Fruit fly (Drosophila melanogaster) whole organism, embryonic: Measurements from ENCODE around the gene CG5445.
A peak's percentile ranks its signal among the peaks of the same experiment; 100 is the strongest.

Source experiments
- Asciz ChIP-seq: fragments of 200-800 bp; sonication (Bioruptor generic); optimal IDR thresholded peaks from 2 replicates; lab custom pipeline; 2017; ENCODE audit warnings: missing biosample characterization, mild to moderate bottlenecking, missing genetic modification characterization, missing genetic modification reagents
- B-H2 ChIP-seq: fragments of 200-800 bp; sonication (Bioruptor generic); optimal IDR thresholded peaks from 2 replicates; lab custom pipeline; 2018; ENCODE audit warnings: missing biosample characterization, mild to moderate bottlenecking, missing genetic modification characterization
- CG10209 ChIP-seq: fragments of 200-800 bp; sonication (Bioruptor generic); optimal IDR thresholded peaks from 3 replicates; lab custom pipeline; 2017; ENCODE audit warnings: missing biosample characterization, mild to moderate bottlenecking, missing genetic modification characterization, missing genetic modification reagents
- CG10431 ChIP-seq: fragments of 200-800 bp; sonication (Bioruptor generic); optimal IDR thresholded peaks from 3 replicates; lab custom pipeline; 2018; ENCODE audit warnings: missing biosample characterization, mild to moderate bottlenecking, missing genetic modification characterization
- CG12769 ChIP-seq: fragments of 200-800 bp; sonication (Bioruptor generic); optimal IDR thresholded peaks from 2 replicates; lab custom pipeline; 2019; ENCODE audit warnings: missing biosample characterization, mild to moderate bottlenecking, missing genetic modification characterization, moderate library complexity
- CG13123 ChIP-seq: fragments of 200-800 bp; sonication (Bioruptor generic); optimal IDR thresholded peaks from 2 replicates; lab custom pipeline; 2016; ENCODE audit warnings: missing biosample characterization, missing genetic modification characterization
- CG15514 ChIP-seq: fragments of 200-800 bp; sonication (Bioruptor generic); optimal IDR thresholded peaks from 3 replicates; lab custom pipeline; 2017; ENCODE audit warnings: missing biosample characterization, missing genetic modification characterization, mild to moderate bottlenecking, moderate library complexity, missing genetic modification reagents
- CG2678 ChIP-seq: fragments of 200-800 bp; sonication (Bioruptor generic); optimal IDR thresholded peaks from 3 replicates; lab custom pipeline; 2019; ENCODE audit warnings: missing biosample characterization, mild to moderate bottlenecking, missing genetic modification characterization, moderate library complexity
- CG32767 ChIP-seq: fragments of 200-800 bp; sonication (Bioruptor generic); IDR thresholded peaks from 2 replicates; pipeline ENCODE4 v1.3.6; 2022; ENCODE audit warnings: missing biosample characterization, missing genetic modification characterization
- CG42726 ChIP-seq: fragments of 200-800 bp; sonication (Bioruptor generic); IDR thresholded peaks from 2 replicates; pipeline ENCODE4 v1.3.6; 2022; ENCODE audit warnings: missing biosample characterization, missing genetic modification characterization; ENCODE audit not compliant: partially characterized antibody
- CG4404 ChIP-seq: fragments of 200-800 bp; sonication (Bioruptor generic); IDR thresholded peaks from 2 replicates; pipeline ENCODE4 v1.3.6; 2022; ENCODE audit warnings: missing biosample characterization, missing genetic modification characterization
- CG4617 ChIP-seq: fragments of 200-800 bp; sonication (Bioruptor generic); optimal IDR thresholded peaks from 3 replicates; lab custom pipeline; 2016; ENCODE audit warnings: missing biosample characterization, missing genetic modification characterization, borderline replicate concordance
- CG5953 ChIP-seq: fragments of 200-800 bp; sonication (Bioruptor generic); IDR thresholded peaks from 2 replicates; pipeline ENCODE4 v1.3.6; 2022; ENCODE audit warnings: missing biosample characterization, missing genetic modification characterization
- CG6689 ChIP-seq: fragments of 200-800 bp; sonication (Bioruptor generic); IDR thresholded peaks from 2 replicates; pipeline ENCODE4 v1.3.6; 2022; ENCODE audit warnings: missing biosample characterization, missing genetic modification characterization
- CG6813 ChIP-seq: fragments of 200-800 bp; sonication (Bioruptor generic); optimal IDR thresholded peaks from 2 replicates; lab custom pipeline; 2017; ENCODE audit warnings: missing biosample characterization, missing genetic modification characterization, mild to moderate bottlenecking, moderate library complexity, missing genetic modification reagents
- CG8388 ChIP-seq: fragments of 200-800 bp; sonication (Bioruptor generic); optimal IDR thresholded peaks from 2 replicates; lab custom pipeline; 2019; ENCODE audit warnings: missing biosample characterization, mild to moderate bottlenecking, missing genetic modification characterization, moderate library complexity
- CG8944 ChIP-seq: fragments of 200-800 bp; sonication (Bioruptor generic); optimal IDR thresholded peaks from 3 replicates; lab custom pipeline; 2016; ENCODE audit warnings: missing biosample characterization, missing genetic modification characterization
- CG9437 ChIP-seq: fragments of 200-800 bp; sonication (Bioruptor generic); optimal IDR thresholded peaks from 2 replicates; lab custom pipeline; 2018; ENCODE audit warnings: missing biosample characterization, mild to moderate bottlenecking, missing genetic modification characterization
- CoRest ChIP-seq: fragments of 200-800 bp; sonication (Bioruptor generic); optimal IDR thresholded peaks from 3 replicates; lab custom pipeline; 2018; ENCODE audit warnings: missing biosample characterization, mild to moderate bottlenecking, missing genetic modification characterization, moderate library complexity
- Drgx ChIP-seq: fragments of 200-800 bp; sonication (Bioruptor generic); IDR thresholded peaks from 2 replicates; pipeline ENCODE4 v1.3.6; 2022; ENCODE audit warnings: missing biosample characterization, missing genetic modification characterization
- Ets65A ChIP-seq: fragments of 200-800 bp; sonication (Bioruptor generic); peaks from one replicate; lab custom pipeline; 2016; ENCODE audit warnings: missing biosample characterization, missing genetic modification characterization
- HLH3B ChIP-seq: fragments of 200-800 bp; sonication (Bioruptor generic); IDR thresholded peaks from 2 replicates; pipeline ENCODE4 v1.3.6; 2022; ENCODE audit warnings: missing biosample characterization, missing genetic modification characterization
- Hr3 ChIP-seq: fragments of 200-800 bp; sonication (Bioruptor generic); optimal IDR thresholded peaks from 3 replicates; lab custom pipeline; 2016; ENCODE audit warnings: missing biosample characterization, missing genetic modification characterization
- Med ChIP-seq: fragments of 200-800 bp; sonication (Bioruptor generic); peaks from one replicate; lab custom pipeline; 2016; ENCODE audit warnings: missing biosample characterization, missing genetic modification characterization, mild to moderate bottlenecking, inconsistent platforms, moderate library complexity
- Mrtf ChIP-seq: fragments of 200-800 bp; sonication (Bioruptor generic); IDR thresholded peaks from 3 replicates; pipeline ENCODE4 v1.3.6; 2022; ENCODE audit warnings: missing biosample characterization, missing genetic modification characterization
- Rfx ChIP-seq: fragments of 200-800 bp; sonication (Bioruptor generic); IDR thresholded peaks from 2 replicates; pipeline ENCODE4 v1.3.6; 2022; ENCODE audit warnings: missing biosample characterization, missing genetic modification characterization
- Spps ChIP-seq: fragments of 200-800 bp; sonication (Bioruptor generic); optimal IDR thresholded peaks from 2 replicates; lab custom pipeline; 2018; ENCODE audit warnings: missing biosample characterization, mild to moderate bottlenecking, missing genetic modification characterization
- Xrp1 ChIP-seq: fragments of 200-800 bp; sonication (Bioruptor generic); IDR thresholded peaks from 2 replicates; pipeline ENCODE4 v1.3.6; 2022; ENCODE audit warnings: missing biosample characterization, missing genetic modification characterization
- ato ChIP-seq: fragments of 200-800 bp; sonication (Bioruptor generic); IDR thresholded peaks from 2 replicates; pipeline ENCODE4 v1.3.6; 2022; ENCODE audit warnings: missing biosample characterization, missing genetic modification characterization; ENCODE audit not compliant: partially characterized antibody
- chinmo ChIP-seq: fragments of 200-800 bp; sonication (Bioruptor generic); IDR thresholded peaks from 4 replicates; pipeline ENCODE4 v1.3.6; 2022; ENCODE audit warnings: missing biosample characterization, missing genetic modification characterization; ENCODE audit not compliant: partially characterized antibody
- ci ChIP-seq: fragments of 200-800 bp; sonication (Bioruptor generic); IDR thresholded peaks from 3 replicates; pipeline ENCODE4 v1.3.6; 2022; ENCODE audit warnings: missing biosample characterization, missing genetic modification characterization
- croc ChIP-seq: fragments of 200-800 bp; sonication (Bioruptor generic); conservative IDR thresholded peaks from 3 replicates; pipeline ENCODE4 v1.3.6; 2022; ENCODE audit warnings: missing biosample characterization, missing genetic modification characterization
- crol ChIP-seq: fragments of 200-800 bp; sonication (Bioruptor generic); IDR thresholded peaks from 2 replicates; pipeline ENCODE4 v1.3.6; 2022; ENCODE audit warnings: missing biosample characterization, missing genetic modification characterization
- fd3F ChIP-seq: fragments of 200-800 bp; sonication (Bioruptor generic); optimal IDR thresholded peaks from 2 replicates; lab custom pipeline; 2018; ENCODE audit warnings: missing biosample characterization, mild to moderate bottlenecking, missing genetic modification characterization, moderate library complexity
- gfzf ChIP-seq: fragments of 200-800 bp; sonication (Bioruptor generic); optimal IDR thresholded peaks from 2 replicates; lab custom pipeline; 2016; ENCODE audit warnings: missing biosample characterization, mild to moderate bottlenecking, missing genetic modification characterization, moderate library complexity
- hkb ChIP-seq, 2 experiments: fragments of 200-800 bp in 1 of 2; fragments of >200 bp in 1 of 2; sonication (Bioruptor generic) in 1 of 2; IDR thresholded peaks in 1 of 2; optimal IDR thresholded peaks in 1 of 2; 2 replicates each; pipeline versions ENCODE4 v1.3.6 to Lab custom; 2017 to 2022; ENCODE audit warnings: missing biosample characterization in 1 of 2, missing genetic modification characterization in 1 of 2
- kni ChIP-seq: fragments of 200-800 bp; sonication (Bioruptor generic); optimal IDR thresholded peaks from 3 replicates; lab custom pipeline; 2017; ENCODE audit warnings: mild to moderate bottlenecking, missing biosample characterization, missing genetic modification reagents, missing genetic modification characterization
- lab ChIP-seq: fragments of 200-800 bp; sonication (Bioruptor generic); optimal IDR thresholded peaks from 3 replicates; lab custom pipeline; 2017; ENCODE audit warnings: missing biosample characterization, missing genetic modification characterization, mild to moderate bottlenecking, moderate library complexity, missing genetic modification reagents
- lbe ChIP-seq: fragments of 200-800 bp; sonication (Bioruptor generic); optimal IDR thresholded peaks from 2 replicates; lab custom pipeline; 2016; ENCODE audit warnings: missing biosample characterization, mild to moderate bottlenecking, missing genetic modification characterization
- onecut ChIP-seq: fragments of 200-800 bp; sonication (Bioruptor generic); IDR thresholded peaks from 2 replicates; pipeline ENCODE4 v1.3.6; 2022; ENCODE audit warnings: missing biosample characterization, missing genetic modification characterization
- pita ChIP-seq: fragments of 200-800 bp; sonication (Bioruptor generic); optimal IDR thresholded peaks from 2 replicates; lab custom pipeline; 2017; ENCODE audit warnings: missing biosample characterization, mild to moderate bottlenecking, missing genetic modification characterization
- row ChIP-seq: fragments of 200-800 bp; sonication (Bioruptor generic); IDR thresholded peaks from 3 replicates; pipeline ENCODE4 v1.3.6; 2022; ENCODE audit warnings: missing biosample characterization, missing genetic modification characterization
- sens ChIP-seq: fragments of 200-800 bp; sonication (Bioruptor generic); peaks from one replicate; lab custom pipeline; 2016; ENCODE audit warnings: missing biosample characterization, missing genetic modification characterization
- sisA ChIP-seq: fragments of 200-800 bp; sonication (Bioruptor generic); IDR thresholded peaks from 2 replicates; pipeline ENCODE4 v1.3.6; 2022; ENCODE audit warnings: missing biosample characterization, missing genetic modification characterization
- stwl ChIP-seq: fragments of 200-800 bp; sonication (Bioruptor generic); optimal IDR thresholded peaks from 3 replicates; lab custom pipeline; 2018; ENCODE audit warnings: missing biosample characterization, mild to moderate bottlenecking, missing genetic modification characterization, moderate library complexity
- tio ChIP-seq: fragments of 200-800 bp; sonication (Bioruptor generic); optimal IDR thresholded peaks from 2 replicates; lab custom pipeline; 2017; ENCODE audit warnings: missing biosample characterization, missing genetic modification characterization, inconsistent platforms
- twi ChIP-seq: fragments of 200-800 bp; optimal IDR thresholded peaks from 2 replicates; lab custom pipeline; 2019; ENCODE audit warnings: missing biosample characterization, mild to moderate bottlenecking, missing genetic modification characterization, moderate library complexity
- vvl ChIP-seq: fragments of 200-800 bp; sonication (Bioruptor generic); IDR thresholded peaks from 2 replicates; pipeline ENCODE4 v1.3.6; 2022; ENCODE audit warnings: missing biosample characterization, missing genetic modification characterization

CG5445 gene

dm6 chrX:17294979-17295378 is 12.7 kb downstream of the CG5445 start (continued):
- TF ChIP-seq stwl (no peak), Ets65A (GFP tag; lab: Kevin White, UChicago) (no peak), CG10209 (no peak), Mrtf (GFP tag; lab: Robert Waterston, UW) (0 out of 3 replicates have a peak, but pooled peaks have one; percentile 37), gfzf (GFP tag; lab: Kevin White, UChicago) (no peak), tio (no peak), CG10431 (GFP tag; lab: Kevin White, UChicago) (no peak), lab (GFP tag; lab: Kevin White, UChicago) (peak; percentile 4), CG2678 (peak; percentile 18), CG5953 (GFP tag; lab: Robert Waterston, UW) (no peak), Xrp1 (GFP tag; lab: Robert Waterston, UW) (0 out of 2 replicates have a peak, but pooled peaks have one; percentile 8), Drgx (GFP tag; lab: Robert Waterston, UW) (peak; percentile 11; the same call in 1 of the 2 replicates), B-H2 (no peak), Spps (tag; lab: Kevin White, UChicago) (no peak), CG8944 (GFP tag; lab: Kevin White, UChicago) (no peak), Med (GFP tag; lab: Kevin White, UChicago) (peak; percentile 54), CG9437 (peak; percentile 30), lbe (no peak), HLH3B (no peak), ato (GFP tag; lab: Robert Waterston, UW) (no peak), pita (GFP tag; lab: Kevin White, UChicago) (no peak), CG32767 (GFP tag; lab: Robert Waterston, UW) (no peak), CG4617 (GFP tag; lab: Kevin White, UChicago) (no peak), CG12769 (no peak), CG42726 (no peak), CG4404 (0 out of 2 replicates have a peak, but pooled peaks have one; percentile 11), twi (no peak), sisA (GFP tag; lab: Robert Waterston, UW) (no peak), croc (GFP tag; lab: Robert Waterston, UW) (no peak), sens (GFP tag; lab: Kevin White, UChicago) (peak; percentile 71), CG13123 (no peak), row (peak; percentile 39; the same call in 2 of the 3 replicates), vvl (peak; percentile 49; the same call in 1 of the 2 replicates), CoRest (tag; lab: Kevin White, UChicago) (peak; percentile 12), chinmo (GFP tag; lab: Robert Waterston, UW) (peak; percentile 55; the same call in 1 of the 4 replicates), onecut (no peak), hkb (optimal IDR thresholded peaks at IDR 0.05; lab: Kevin White, UChicago) (no peak), hkb (GFP tag; IDR thresholded peaks at IDR 0.05; lab: Robert Waterston, UW) (0 out of 2 replicates have a peak, but pooled peaks have one; percentile 14)

dm6 chrX:17296283-17297069 is 14.2 kb downstream of the CG5445 start:
- TF ChIP-seq CG6813 (GFP tag; lab: Kevin White, UChicago) (peak; percentile 21), CG8388 (GFP tag; lab: Kevin White, UChicago) (no peak), Hr3 (GFP tag; lab: Kevin White, UChicago) (no peak), Med (GFP tag; lab: Kevin White, UChicago) (peak; percentile 18), CG6689 (GFP tag; lab: Robert Waterston, UW) (0 out of 2 replicates have a peak, but pooled peaks have one; percentile 5), Asciz (GFP tag; lab: Kevin White, UChicago) (peak; percentile 10), CG15514 (peak; percentile 95), sens (GFP tag; lab: Kevin White, UChicago) (peak; percentile 70), Rfx (GFP tag; lab: Robert Waterston, UW) (0 out of 2 replicates have a peak, but pooled peaks have one; percentile 11), fd3F (GFP tag; lab: Kevin White, UChicago) (no peak), crol (GFP tag; lab: Robert Waterston, UW) (peak; percentile 43), ci (0 out of 3 replicates have a peak, but pooled peaks have one; percentile 12), kni (GFP tag; lab: Kevin White, UChicago) (peak; percentile 56)
